Worm (Caenorhabditis elegans): ENCODE results near the gene catp-5.

ce11 chrX:8057791-8058270 lies 40.8 kb downstream of the catp-5 start, which contains the start of gene dim-1:
- TF ChIP-seq zag-1 (tag; optimal IDR thresholded peaks at IDR 0.05) (no peak), fkh-8 (tag; optimal IDR thresholded peaks at IDR 0.05) (no peak), egl-27 (tag; optimal IDR thresholded peaks at IDR 0.05) (no peak), C16A3.4 (tag; optimal IDR thresholded peaks at IDR 0.05) (no peak), skn-1 (tag; optimal IDR thresholded peaks at IDR 0.05) (no peak), lin-13 (GFP tag; optimal IDR thresholded peaks at IDR 0.05) (no peak)

Data from whole organism, L1 larva.